Fruit fly (Drosophila melanogaster) whole organism, embryonic: Measurements from ENCODE around the gene Tti1.
A peak's percentile ranks its signal among the peaks of the same experiment; 100 is the strongest.

Source experiments
- Awh ChIP-seq: fragments of 200-800 bp; sonication (Bioruptor generic); IDR thresholded peaks from 2 replicates; pipeline ENCODE4, ENCODE4 v1.3.6; 2022; ENCODE audit warnings: missing biosample characterization, missing genetic modification characterization
- B-H1 ChIP-seq: fragments of 200-800 bp; sonication (Bioruptor generic); IDR thresholded peaks from 3 replicates; pipeline ENCODE4 v1.3.6; 2022; ENCODE audit warnings: missing biosample characterization, missing genetic modification characterization
- CG1024 ChIP-seq: fragments of 200-800 bp; sonication (Bioruptor generic); IDR thresholded peaks from 2 replicates; pipeline ENCODE4 v1.3.6; 2022; ENCODE audit warnings: missing biosample characterization, missing genetic modification characterization
- CG10959 ChIP-seq: fragments of 200-800 bp; sonication (Bioruptor generic); IDR thresholded peaks from 2 replicates; pipeline ENCODE4 v1.3.6; 2022; ENCODE audit warnings: missing biosample characterization, missing genetic modification characterization
- CG13123 ChIP-seq: fragments of 200-800 bp; sonication (Bioruptor generic); optimal IDR thresholded peaks from 2 replicates; lab custom pipeline; 2016; ENCODE audit warnings: missing biosample characterization, missing genetic modification characterization
- CG13287 ChIP-seq: fragments of 200-800 bp; sonication (Bioruptor generic); IDR thresholded peaks from 2 replicates; pipeline ENCODE4 v1.3.6; 2022; ENCODE audit warnings: missing biosample characterization, missing genetic modification characterization; ENCODE audit not compliant: partially characterized antibody
- CG14667 ChIP-seq: fragments of 200-800 bp; sonication (Bioruptor generic); IDR thresholded peaks from 2 replicates; pipeline ENCODE4 v1.3.6; 2022; ENCODE audit warnings: missing biosample characterization, missing genetic modification characterization
- CG17612 ChIP-seq: fragments of 200-800 bp; sonication (Bioruptor generic); IDR thresholded peaks from 2 replicates; pipeline ENCODE4 v1.3.6; 2022; ENCODE audit warnings: missing biosample characterization, missing genetic modification characterization
- CG17802 ChIP-seq: fragments of 200-800 bp; sonication (Bioruptor generic); optimal IDR thresholded peaks from 2 replicates; lab custom pipeline; 2018; ENCODE audit warnings: missing biosample characterization, mild to moderate bottlenecking, missing genetic modification characterization, moderate library complexity
- CG17829 ChIP-seq: fragments of 200-800 bp; optimal IDR thresholded peaks from 2 replicates; lab custom pipeline; 2019; ENCODE audit warnings: missing biosample characterization, mild to moderate bottlenecking, missing genetic modification characterization, moderate library complexity
- CG1792 ChIP-seq: fragments of 200-800 bp; sonication (Bioruptor generic); optimal IDR thresholded peaks from 2 replicates; lab custom pipeline; 2016; ENCODE audit warnings: missing biosample characterization, missing genetic modification characterization
- CG2120 ChIP-seq: fragments of 200-800 bp; sonication (Bioruptor generic); optimal IDR thresholded peaks from 3 replicates; lab custom pipeline; 2016; ENCODE audit warnings: missing biosample characterization, missing genetic modification characterization
- CG30403 ChIP-seq: fragments of 200-800 bp; sonication (Bioruptor generic); optimal IDR thresholded peaks from 3 replicates; lab custom pipeline; 2016; ENCODE audit warnings: missing biosample characterization, missing genetic modification characterization
- CG31224 ChIP-seq: fragments of 200-800 bp; sonication (Bioruptor generic); IDR thresholded peaks from 2 replicates; pipeline ENCODE4 v1.3.6; 2022; ENCODE audit warnings: missing biosample characterization, missing genetic modification characterization
- CG3281 ChIP-seq: fragments of 200-800 bp; sonication (Bioruptor generic); optimal IDR thresholded peaks from 3 replicates; lab custom pipeline; 2017; ENCODE audit warnings: missing biosample characterization, mild to moderate bottlenecking, missing genetic modification characterization
- CG33213 ChIP-seq: fragments of 200-800 bp; sonication (Bioruptor generic); optimal IDR thresholded peaks from 3 replicates; lab custom pipeline; 2016; ENCODE audit warnings: missing biosample characterization, missing genetic modification characterization
- CG34376 ChIP-seq: fragments of 200-800 bp; sonication (Bioruptor generic); optimal IDR thresholded peaks from 2 replicates; lab custom pipeline; 2018; ENCODE audit warnings: missing biosample characterization, mild to moderate bottlenecking, missing genetic modification characterization
- CG6654 ChIP-seq: fragments of 200-800 bp; sonication (Bioruptor generic); optimal IDR thresholded peaks from 2 replicates; lab custom pipeline; 2017; ENCODE audit warnings: missing biosample characterization, mild to moderate bottlenecking, missing genetic modification characterization
- CG7372 ChIP-seq: fragments of 200-800 bp; sonication (Bioruptor generic); IDR thresholded peaks from 2 replicates; pipeline ENCODE4 v1.3.6; 2022; ENCODE audit warnings: missing biosample characterization, missing genetic modification characterization
- CG9797 ChIP-seq: fragments of 200-800 bp; sonication (Bioruptor generic); optimal IDR thresholded peaks from 3 replicates; lab custom pipeline; 2018; ENCODE audit warnings: missing biosample characterization, mild to moderate bottlenecking, missing genetic modification characterization
- Camta ChIP-seq: fragments of 200-800 bp; sonication (Bioruptor generic); optimal IDR thresholded peaks from 2 replicates; lab custom pipeline; 2016; ENCODE audit warnings: missing biosample characterization, missing genetic modification characterization
- D19A ChIP-seq: fragments of 200-800 bp; optimal IDR thresholded peaks from 3 replicates; lab custom pipeline; 2019; ENCODE audit warnings: missing biosample characterization, mild to moderate bottlenecking, missing genetic modification characterization, moderate library complexity
- Dip2 ChIP-seq: fragments of 200-800 bp; sonication (Bioruptor generic); IDR thresholded peaks from 2 replicates; pipeline ENCODE4 v1.3.6; 2022; ENCODE audit warnings: missing biosample characterization, missing genetic modification characterization
- GATAe ChIP-seq: fragments of 200-800 bp; sonication (Bioruptor generic); conservative IDR thresholded peaks from 2 replicates; pipeline ENCODE4 v1.3.6; 2022; ENCODE audit warnings: missing biosample characterization, missing genetic modification characterization
- HLH3B ChIP-seq: fragments of 200-800 bp; sonication (Bioruptor generic); IDR thresholded peaks from 2 replicates; pipeline ENCODE4 v1.3.6; 2022; ENCODE audit warnings: missing biosample characterization, missing genetic modification characterization
- HmgZ ChIP-seq: fragments of 200-800 bp; sonication (Bioruptor generic); optimal IDR thresholded peaks from 2 replicates; lab custom pipeline; 2018; ENCODE audit warnings: missing biosample characterization, mild to moderate bottlenecking, missing genetic modification characterization
- Jarid2 ChIP-seq: fragments of 200-800 bp; sonication (Bioruptor generic); optimal IDR thresholded peaks from 3 replicates; lab custom pipeline; 2017; ENCODE audit warnings: mild to moderate bottlenecking, missing biosample characterization, missing genetic modification reagents, missing genetic modification characterization
- Med ChIP-seq: fragments of 200-800 bp; sonication (Bioruptor generic); peaks from one replicate; lab custom pipeline; 2016; ENCODE audit warnings: missing biosample characterization, missing genetic modification characterization, mild to moderate bottlenecking, inconsistent platforms, moderate library complexity
- NFAT ChIP-seq: fragments of 200-800 bp; sonication (Bioruptor generic); IDR thresholded peaks from 2 replicates; pipeline ENCODE4 v1.3.6; 2022; ENCODE audit warnings: missing biosample characterization, missing genetic modification characterization
- Oaz ChIP-seq: fragments of 200-800 bp; sonication (Bioruptor generic); IDR thresholded peaks from 2 replicates; pipeline ENCODE4 v1.3.6; 2022; ENCODE audit warnings: missing biosample characterization, missing genetic modification characterization
- Poxn ChIP-seq: fragments of 200-800 bp; sonication (Bioruptor generic); IDR thresholded peaks from 2 replicates; pipeline ENCODE4 v1.3.6; 2022; ENCODE audit warnings: missing biosample characterization, missing genetic modification characterization
- Usf ChIP-seq: fragments of 200-800 bp; sonication (Bioruptor generic); optimal IDR thresholded peaks from 2 replicates; lab custom pipeline; 2017; ENCODE audit warnings: missing genotype, missing biosample characterization, missing genetic modification characterization
- abd-A ChIP-seq: fragments of 200-800 bp; sonication (Bioruptor generic); optimal IDR thresholded peaks from 3 replicates; lab custom pipeline; 2019; ENCODE audit warnings: missing biosample characterization, mild to moderate bottlenecking, missing genetic modification characterization, moderate library complexity
- ac ChIP-seq: fragments of 200-800 bp; sonication (Bioruptor generic); optimal IDR thresholded peaks from 3 replicates; lab custom pipeline; 2017; ENCODE audit warnings: missing biosample characterization, mild to moderate bottlenecking, missing genetic modification characterization
- ap ChIP-seq: fragments of 200-800 bp; sonication (Bioruptor generic); IDR thresholded peaks from 2 replicates; pipeline ENCODE4 v1.3.6; 2022; ENCODE audit warnings: missing biosample characterization, missing genetic modification characterization
- corto ChIP-seq: fragments of 200-800 bp; sonication (Bioruptor generic); optimal IDR thresholded peaks from 2 replicates; lab custom pipeline; 2016; ENCODE audit warnings: missing biosample characterization, mild to moderate bottlenecking, missing genetic modification characterization, moderate library complexity
- fu2 ChIP-seq: fragments of 200-800 bp; sonication (Bioruptor generic); optimal IDR thresholded peaks from 2 replicates; lab custom pipeline; 2016; ENCODE audit warnings: missing biosample characterization, missing genetic modification characterization
- gt ChIP-seq: fragments of 200-800 bp; sonication (Bioruptor generic); IDR thresholded peaks from 2 replicates; pipeline ENCODE4 v1.3.6; 2022; ENCODE audit warnings: missing biosample characterization, missing genetic modification characterization
- jumu ChIP-seq: fragments of 200-800 bp; sonication (Bioruptor generic); optimal IDR thresholded peaks from 3 replicates; lab custom pipeline; 2016; ENCODE audit warnings: missing biosample characterization, missing genetic modification characterization
- otp ChIP-seq: fragments of 200-800 bp; sonication (Bioruptor generic); IDR thresholded peaks from 3 replicates; pipeline ENCODE4, ENCODE4 v1.3.6; 2022; ENCODE audit warnings: missing biosample characterization, missing genetic modification characterization
- pho ChIP-seq: fragments of 200-800 bp; sonication (Bioruptor generic); optimal IDR thresholded peaks from 2 replicates; lab custom pipeline; 2016; ENCODE audit warnings: missing biosample characterization, missing genetic modification characterization
- prd ChIP-seq, 3 experiments: fragments of >200 bp in 2 of 3; fragments of 200-800 bp in 1 of 3; sonication (Bioruptor generic) in 1 of 3; optimal IDR thresholded peaks in 2 of 3; IDR thresholded peaks in 1 of 3; 2 replicates in 2 of 3; 3 replicates in 1 of 3; pipeline versions ENCODE4 v1.3.6 to Lab custom; 2017 to 2022; ENCODE audit warnings: missing biosample characterization in 1 of 3, missing genetic modification characterization in 1 of 3
- psq ChIP-seq: fragments of 200-800 bp; sonication (Bioruptor generic); optimal IDR thresholded peaks from 2 replicates; lab custom pipeline; 2017; ENCODE audit warnings: missing biosample characterization, missing genetic modification characterization
- ranshi ChIP-seq: fragments of 200-800 bp; sonication (Bioruptor generic); IDR thresholded peaks from 2 replicates; pipeline ENCODE4 v1.3.6; 2022; ENCODE audit warnings: missing biosample characterization, missing genetic modification characterization
- repo ChIP-seq: fragments of 200-800 bp; sonication (Bioruptor generic); optimal IDR thresholded peaks from 2 replicates; lab custom pipeline; 2016; ENCODE audit warnings: missing biosample characterization, missing genetic modification characterization
- stwl ChIP-seq: fragments of 200-800 bp; sonication (Bioruptor generic); optimal IDR thresholded peaks from 3 replicates; lab custom pipeline; 2018; ENCODE audit warnings: missing biosample characterization, mild to moderate bottlenecking, missing genetic modification characterization, moderate library complexity
- tap ChIP-seq: fragments of 200-800 bp; optimal IDR thresholded peaks from 3 replicates; lab custom pipeline; 2019; ENCODE audit warnings: missing biosample characterization, mild to moderate bottlenecking, missing genetic modification characterization, moderate library complexity
- vvl ChIP-seq: fragments of 200-800 bp; sonication (Bioruptor generic); IDR thresholded peaks from 2 replicates; pipeline ENCODE4 v1.3.6; 2022; ENCODE audit warnings: missing biosample characterization, missing genetic modification characterization
- zen ChIP-seq: fragments of 200-800 bp; sonication (Bioruptor generic); optimal IDR thresholded peaks from 3 replicates; lab custom pipeline; 2018; ENCODE audit warnings: missing biosample characterization, mild to moderate bottlenecking, missing genetic modification characterization, moderate library complexity

Tti1 gene

DNA sequence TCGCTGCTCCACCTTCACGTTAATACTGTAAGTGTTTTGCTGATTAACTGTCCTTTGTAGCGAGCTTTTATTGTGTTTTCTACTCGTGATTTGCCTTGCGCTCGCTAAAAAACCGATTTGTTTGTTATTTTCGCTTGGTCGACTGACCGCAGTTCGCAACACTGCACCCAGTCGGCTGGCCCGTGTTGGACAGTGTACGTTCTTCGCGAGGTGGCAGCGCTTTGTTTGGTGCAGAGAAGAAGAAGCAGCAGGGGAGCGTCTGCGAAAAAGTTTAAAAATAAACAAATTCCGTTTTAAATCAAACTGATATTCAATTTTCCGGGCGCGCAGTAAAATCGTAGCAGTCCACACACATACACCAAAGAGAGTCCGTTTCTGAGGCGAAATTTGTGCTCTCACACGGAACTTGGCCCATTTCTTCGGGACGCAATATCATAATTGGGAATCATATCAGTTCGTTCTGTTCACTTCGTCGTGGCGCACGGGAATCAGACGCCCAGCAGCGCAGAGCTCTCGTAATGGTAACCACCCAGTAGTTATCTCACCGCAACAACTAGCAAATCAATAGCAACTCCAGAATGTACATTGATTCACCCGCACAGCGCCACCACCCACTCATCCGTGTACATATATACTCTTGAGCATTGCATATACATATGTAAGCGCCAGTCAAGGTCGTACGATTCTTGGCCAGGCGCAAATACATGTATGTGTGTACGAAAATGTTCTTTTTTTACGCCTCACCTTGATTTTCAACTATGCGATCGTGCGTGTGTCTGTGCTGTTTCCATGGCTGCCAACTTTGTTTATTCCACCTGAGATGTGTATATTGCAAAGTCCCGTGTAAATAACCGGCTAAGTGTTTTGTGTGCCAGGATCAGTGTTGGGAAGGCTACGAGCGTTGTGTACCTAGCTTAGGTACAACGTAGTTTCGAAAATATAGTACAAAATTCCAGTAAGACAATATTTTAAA is 13.4 kb upstream of the Tti1 start, which contains the start of gene Naa80 (continued):
- TF ChIP-seq CG3281 (peak; percentile 51), CG31224 (GFP tag; lab: Robert Waterston, UW) (peak; percentile 76), zen (tag; lab: Kevin White, UChicago) (peak; percentile 15), ap (no peak), Poxn (no peak), ac (GFP tag; lab: Kevin White, UChicago) (no peak), HmgZ (tag; lab: Kevin White, UChicago) (peak; percentile 87), Oaz (GFP tag; lab: Robert Waterston, UW) (no peak), gt (GFP tag; lab: Robert Waterston, UW) (no peak), NFAT (GFP tag; lab: Robert Waterston, UW) (peak; percentile 87), pho (GFP tag; lab: Kevin White, UChicago) (peak; percentile 76), otp (0 out of 3 replicates have a peak, but pooled peaks have one; percentile 6), CG13287 (GFP tag; lab: Robert Waterston, UW) (peak; percentile 54), CG14667 (no peak; the same call in 1 of the 2 replicates), Jarid2 (GFP tag; lab: Kevin White, UChicago) (no peak), fu2 (GFP tag; lab: Kevin White, UChicago) (peak; percentile 86), CG17612 (no peak), Med (peak; percentile 99), B-H1 (GFP tag; lab: Robert Waterston, UW) (no peak), D19A (tag; lab: Kevin White, UChicago) (peak; percentile 25), Awh (GFP tag; lab: Robert Waterston, UW) (no peak), abd-A (tag; lab: Kevin White, UChicago) (no peak), tap (tag; lab: Kevin White, UChicago) (no peak), jumu (GFP tag; lab: Kevin White, UChicago) (peak; percentile 89), psq (GFP tag; lab: Kevin White, UChicago) (no peak), CG7372 (GFP tag; lab: Robert Waterston, UW) (no peak), Camta (GFP tag; lab: Kevin White, UChicago) (peak; percentile 35), CG34376 (GFP tag; lab: Kevin White, UChicago) (peak; percentile 50), GATAe (GFP tag; lab: Robert Waterston, UW) (no peak), CG2120 (GFP tag; lab: Kevin White, UChicago) (peak; percentile 89), vvl (GFP tag; lab: Robert Waterston, UW) (peak; percentile 72), ranshi (GFP tag; lab: Robert Waterston, UW) (peak; percentile 54; the same call in 1 of the 2 replicates), CG9797 (GFP tag; lab: Kevin White, UChicago) (no peak), CG6654 (GFP tag; lab: Kevin White, UChicago) (no peak), stwl (tag; lab: Kevin White, UChicago) (peak; percentile 77), HLH3B (GFP tag; lab: Robert Waterston, UW) (peak; percentile 58), CG17829 (tag; lab: Kevin White, UChicago) (peak; percentile 58), CG1024 (GFP tag; lab: Robert Waterston, UW) (peak; percentile 48; the same call in 1 of the 2 replicates), CG17802 (peak; percentile 33), CG33213 (GFP tag; lab: Kevin White, UChicago) (peak; percentile 57), CG13123 (peak; percentile 3), CG30403 (peak; percentile 58), CG1792 (GFP tag; lab: Kevin White, UChicago) (peak; percentile 25), CG10959 (GFP tag; lab: Robert Waterston, UW) (no peak), prd (optimal IDR thresholded peaks at IDR 0.05; lab: Kevin White, UChicago) (no peak), prd (GFP tag; IDR thresholded peaks at IDR 0.05; lab: Robert Waterston, UW) (peak; percentile 61; the same call in 2 of the 3 replicates), repo (peak; percentile 57), Usf (GFP tag; lab: Kevin White, UChicago) (peak; percentile 10), corto (GFP tag; lab: Kevin White, UChicago) (no peak), Dip2 (GFP tag; lab: Robert Waterston, UW) (no peak)
